Worm (Caenorhabditis elegans) whole organism, late embryonic: ENCODE results near the gene acl-2.

Source experiments
- ceh-14 ChIP-seq: sonication (generic microtip); optimal IDR thresholded peaks from 2 replicates; lab custom pipeline; 2016; ENCODE audit warnings: missing genotype, missing genetic modification characterization, missing compliant biosample characterization
- ceh-2 ChIP-seq: sonication (generic microtip); optimal IDR thresholded peaks from 2 replicates; lab custom pipeline; 2016; ENCODE audit warnings: missing genotype, missing genetic modification characterization, missing compliant biosample characterization
- nhr-11 ChIP-seq: fragments of 150-350 bp; optimal IDR thresholded peaks from 2 replicates; lab custom pipeline; 2014; ENCODE audit warnings: missing biosample characterization, missing genetic modification characterization
- pha-4 ChIP-seq: fragments of 150-350 bp; optimal IDR thresholded peaks from 2 replicates; lab custom pipeline; 2018; ENCODE audit warnings: missing biosample characterization, missing genetic modification reagents, missing genetic modification characterization

DNA sequence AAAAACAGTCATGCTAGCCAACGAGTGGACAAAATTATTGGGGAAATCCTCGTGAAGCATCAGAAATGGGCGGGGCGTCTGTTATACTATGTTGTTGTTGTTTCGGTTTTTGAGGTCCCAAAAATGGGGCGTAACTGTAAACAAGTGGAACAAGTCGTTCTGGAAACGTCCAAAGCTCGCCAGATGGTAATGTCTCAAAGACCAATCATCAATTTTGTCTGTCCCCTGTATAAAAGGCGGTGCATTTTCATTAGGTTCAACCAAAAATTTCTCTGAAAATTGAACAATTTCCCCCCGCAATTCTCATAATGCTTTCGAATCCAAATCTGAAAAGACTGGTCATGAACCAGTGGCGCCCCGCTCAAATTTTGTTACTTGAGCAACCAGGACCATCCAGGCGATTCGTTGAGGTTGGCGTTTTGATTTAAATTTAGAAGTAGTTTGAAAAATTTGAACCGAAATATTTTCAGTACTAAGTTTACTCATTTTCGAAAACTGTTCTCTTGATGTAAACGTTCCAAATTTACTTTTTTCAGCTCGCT lies 11.7 kb downstream of the acl-2 start:
- no peak for TF ChIP-seq ceh-2
- no peak for TF ChIP-seq pha-4 (tag; lab: Kevin White, UChicago)
- no peak for TF ChIP-seq nhr-11 (tag; lab: Kevin White, UChicago)
- no peak for TF ChIP-seq ceh-14
